Worm (Caenorhabditis elegans) whole organism, late embryonic: ENCODE results near the gene gfi-3.

Experiments used
- F13H6.1 ChIP-seq: sonication (generic microtip); optimal IDR thresholded peaks from 2 replicates; lab custom pipeline; 2016; ENCODE audit warnings: missing genetic modification characterization, missing compliant biosample characterization
- T23F11.4 ChIP-seq: fragments of 200-800 bp; sonication (Bioruptor generic); optimal IDR thresholded peaks from 2 replicates; lab custom pipeline; 2018; ENCODE audit warnings: mild to moderate bottlenecking, missing genetic modification characterization, missing compliant biosample characterization
- ceh-14 ChIP-seq: sonication (generic microtip); optimal IDR thresholded peaks from 2 replicates; lab custom pipeline; 2016; ENCODE audit warnings: missing genotype, missing genetic modification characterization, missing compliant biosample characterization
- ceh-18 ChIP-seq: sonication (generic microtip); optimal IDR thresholded peaks from 2 replicates; lab custom pipeline; 2016; ENCODE audit warnings: missing genetic modification characterization, missing compliant biosample characterization
- ceh-45 ChIP-seq: fragments of 200-800 bp; sonication (Bioruptor generic); IDR thresholded peaks from 2 replicates; pipeline ENCODE4 v1.3.6; 2022; ENCODE audit warnings: missing genetic modification reagents, missing genetic modification characterization, missing compliant biosample characterization
- ets-4 ChIP-seq: sonication (generic microtip); optimal IDR thresholded peaks from 2 replicates; lab custom pipeline; 2016; ENCODE audit warnings: missing genetic modification characterization, missing compliant biosample characterization
- fkh-6 ChIP-seq: sonication (generic microtip); optimal IDR thresholded peaks from 2 replicates; lab custom pipeline; 2016; ENCODE audit warnings: missing genetic modification characterization, missing compliant biosample characterization
- hlh-15 ChIP-seq: sonication (generic microtip); optimal IDR thresholded peaks from 2 replicates; lab custom pipeline; 2016; ENCODE audit warnings: missing genetic modification characterization, missing compliant biosample characterization
- lim-6 ChIP-seq: sonication (generic microtip); optimal IDR thresholded peaks from 2 replicates; lab custom pipeline; 2016; ENCODE audit warnings: missing genetic modification characterization, missing compliant biosample characterization
- lin-11 ChIP-seq: fragments of 200-800 bp; sonication (Bioruptor generic); optimal IDR thresholded peaks from 2 replicates; lab custom pipeline; 2018; ENCODE audit warnings: mild to moderate bottlenecking, missing genetic modification characterization, missing compliant biosample characterization
- mec-3 ChIP-seq: sonication (generic microtip); optimal IDR thresholded peaks from 2 replicates; lab custom pipeline; 2016; ENCODE audit warnings: borderline replicate concordance, missing genetic modification characterization, missing compliant biosample characterization
- nfya-1 ChIP-seq: sonication (generic microtip); optimal IDR thresholded peaks from 2 replicates; lab custom pipeline; 2017; ENCODE audit warnings: missing genetic modification characterization, mild to moderate bottlenecking, missing compliant biosample characterization, antibody characterized with exemption, moderate library complexity
- nhr-232 ChIP-seq: sonication (generic microtip); optimal IDR thresholded peaks from 2 replicates; lab custom pipeline; 2016; ENCODE audit warnings: missing genetic modification characterization, missing compliant biosample characterization
- odd-2 ChIP-seq: sonication (generic microtip); optimal IDR thresholded peaks from 2 replicates; lab custom pipeline; 2017; ENCODE audit warnings: antibody characterized with exemption, mild to moderate bottlenecking, missing genetic modification characterization, missing compliant biosample characterization
- pros-1 ChIP-seq: fragments of 150-350 bp; optimal IDR thresholded peaks from 2 replicates; lab custom pipeline; 2014; ENCODE audit warnings: missing biosample characterization, missing genetic modification reagents, missing genetic modification characterization
- ttx-3 ChIP-seq: sonication (generic microtip); optimal IDR thresholded peaks from 2 replicates; lab custom pipeline; 2016; ENCODE audit warnings: missing genetic modification reagents, missing genetic modification characterization, missing compliant biosample characterization
- unc-3 ChIP-seq, 2 experiments: fragments of 200-800 bp in 1 of 2; sonication (Bioruptor generic) in 1 of 2; sonication (generic microtip) in 1 of 2; conservative IDR thresholded peaks in 1 of 2; optimal IDR thresholded peaks in 1 of 2; 2 replicates each; pipeline versions ENCODE4 v1.3.6 to Lab custom; 2016 to 2022; ENCODE audit warnings: missing compliant biosample characterization in 2 of 2, missing genetic modification characterization in 2 of 2, missing genetic modification reagents in 1 of 2
- unc-86 ChIP-seq: sonication (generic microtip); optimal IDR thresholded peaks from 2 replicates; lab custom pipeline; 2016; ENCODE audit warnings: missing genetic modification characterization, missing compliant biosample characterization

gfi-3 gene

ce11 chrX:14534117-14534516, 53.7 kb downstream of the gfi-3 start, which contains the start of gene T24C2.5:
Gene T24C2.5 (plus strand): TSS chrX:14534417.
- TF ChIP-seq T23F11.4, result no peak
- TF ChIP-seq ttx-3, result no peak
- no peak for TF ChIP-seq fkh-6 (tag; lab: Kevin White, UChicago)
- no peak for TF ChIP-seq F13H6.1
- no peak for TF ChIP-seq ets-4 (tag; lab: Kevin White, UChicago)
- TF ChIP-seq lim-6 (tag; lab: Kevin White, UChicago), result no peak
- no peak for TF ChIP-seq ceh-18 (tag; lab: Kevin White, UChicago)
- TF ChIP-seq ceh-45 (GFP tag; lab: Robert Waterston, UW), result no peak
- no peak for TF ChIP-seq ceh-14
- TF ChIP-seq unc-86 (tag; lab: Kevin White, UChicago), result no peak
- TF ChIP-seq pros-1, result no peak
- TF ChIP-seq hlh-15 (tag; lab: Kevin White, UChicago), result no peak
- TF ChIP-seq mec-3, result no peak
- no peak for TF ChIP-seq lin-11 (tag; lab: Kevin White, UChicago)
- no peak for TF ChIP-seq odd-2 (tag; lab: Kevin White, UChicago)
- no peak for TF ChIP-seq unc-3 (GFP tag; conservative IDR thresholded peaks at IDR 0.05; lab: Robert Waterston, UW)
- TF ChIP-seq unc-3 (tag; optimal IDR thresholded peaks at IDR 0.05; lab: Kevin White, UChicago), result no peak
- no peak for TF ChIP-seq nhr-232
- no peak for TF ChIP-seq nfya-1 (tag; lab: Kevin White, UChicago)
